Worm (Caenorhabditis elegans) whole organism, L4/young adult: ENCODE measurements around the gene msp-50.

Experiments used
- W03F9.2 ChIP-seq: fragments of 150-350 bp; optimal IDR thresholded peaks from 2 replicates; lab custom pipeline; 2014; ENCODE audit warnings: missing biosample characterization, missing genetic modification characterization
- dao-5 ChIP-seq: sonication (generic microtip); optimal IDR thresholded peaks from 2 replicates; lab custom pipeline; 2016; ENCODE audit warnings: missing genotype, missing genetic modification characterization, moderate library complexity, missing compliant biosample characterization
- him-1 ChIP-seq: sonication (generic microtip); optimal IDR thresholded peaks from 2 replicates; lab custom pipeline; 2016; ENCODE audit warnings: missing genotype, missing genetic modification reagents, missing genetic modification characterization, missing compliant biosample characterization

Gene msp-50

ce11 chrII:5201922-5202562 lies 2.4 kb downstream of the msp-50 start:
- TF ChIP-seq W03F9.2 (no peak), dao-5 (no peak), him-1 (tag; lab: Kevin White, UChicago) (no peak)

ce11 chrII:5202930-5203329 lies 3.3 kb downstream of the msp-50 start, which contains the start of gene ampd-1:
ampd-1 (plus strand) TSS chrII:5203322.
- no peak for TF ChIP-seq dao-5
- TF ChIP-seq him-1 (tag; lab: Kevin White, UChicago), result no peak
- no peak for TF ChIP-seq W03F9.2

- TF ChIP-seq him-1 (tag; lab: Kevin White, UChicago) (no peak), W03F9.2 (no peak), dao-5 (no peak)
Observed at ce11 chrII:5205286-5205685, 5.7 kb downstream of the msp-50 start.

ce11 chrII:5209122-5209521 lies 9.5 kb downstream of the msp-50 start:
- TF ChIP-seq him-1 (tag; lab: Kevin White, UChicago) (no peak), dao-5 (no peak), W03F9.2 (no peak)

ce11 chrII:5210830-5211229 lies 11.2 kb downstream of the msp-50 start, which contains the start of gene C34F11.8:
C34F11.8 (minus strand) TSS chrII:5210964.
- no peak for TF ChIP-seq W03F9.2
- TF ChIP-seq dao-5, result no peak
- no peak for TF ChIP-seq him-1 (tag; lab: Kevin White, UChicago)

ce11 chrII:5211970-5212369 lies 12.4 kb downstream of the msp-50 start, which contains the start of gene C34F11.2:
C34F11.2 (plus strand) TSS chrII:5212270.
- TF ChIP-seq dao-5 (no peak), him-1 (tag; lab: Kevin White, UChicago) (no peak), W03F9.2 (no peak)

- TF ChIP-seq dao-5 (no peak), W03F9.2 (no peak), him-1 (tag; lab: Kevin White, UChicago) (no peak)
Observed at ce11 chrII:5212675-5213074, 13.1 kb downstream of the msp-50 start, which contains the start of gene C34F11.1. C34F11.1 (plus strand) TSS chrII:5212975.

ce11 chrII:5218349-5218748 lies 18.8 kb downstream of the msp-50 start:
- no peak for TF ChIP-seq W03F9.2
- no peak for TF ChIP-seq him-1 (tag; lab: Kevin White, UChicago)
- no peak for TF ChIP-seq dao-5

ce11 chrII:5220648-5221047 lies 21.1 kb downstream of the msp-50 start:
- TF ChIP-seq dao-5 (no peak), him-1 (tag; lab: Kevin White, UChicago) (no peak), W03F9.2 (no peak)

- TF ChIP-seq W03F9.2, result no peak
- TF ChIP-seq dao-5, result no peak
- no peak for TF ChIP-seq him-1 (tag; lab: Kevin White, UChicago)
Observed at ce11 chrII:5222830-5223229, 23.2 kb downstream of the msp-50 start.

ce11 chrII:5225284-5225683 lies 25.7 kb downstream of the msp-50 start, which contains the start of gene dsh-1:
dsh-1 (minus strand) TSS chrII:5225384.
- TF ChIP-seq W03F9.2 (no peak), dao-5 (no peak), him-1 (tag; lab: Kevin White, UChicago) (no peak)

- TF ChIP-seq him-1 (tag; lab: Kevin White, UChicago), result no peak
- TF ChIP-seq W03F9.2, result no peak
- no peak for TF ChIP-seq dao-5
Observed at ce11 chrII:5226309-5226708, 26.7 kb downstream of the msp-50 start.

ce11 chrII:5227768-5228167 lies 28.2 kb downstream of the msp-50 start:
- TF ChIP-seq dao-5 (no peak), him-1 (tag; lab: Kevin White, UChicago) (no peak), W03F9.2 (no peak)

- TF ChIP-seq dao-5, result no peak
- no peak for TF ChIP-seq him-1 (tag; lab: Kevin White, UChicago)
- TF ChIP-seq W03F9.2, result no peak
Observed at ce11 chrII:5228662-5229061, 29.1 kb downstream of the msp-50 start.

ce11 chrII:5229596-5229995 lies 30.0 kb downstream of the msp-50 start, which contains the start of gene EGAP2.2:
EGAP2.2 (plus strand) TSS chrII:5229896.
- TF ChIP-seq W03F9.2 (no peak), dao-5 (no peak), him-1 (tag; lab: Kevin White, UChicago) (no peak)

- TF ChIP-seq dao-5 (no peak), W03F9.2 (no peak)
Observed at ce11 chrII:5231111-5231510, 31.5 kb downstream of the msp-50 start, which contains the start of gene EGAP2.1. EGAP2.1 (plus strand) TSS chrII:5231411.
